Fruit fly (Drosophila melanogaster) whole organism, wandering third instar larva: ENCODE measurements around the gene CG7330.

Experiments
- fru ChIP-seq: fragments of 200-800 bp; sonication (Bioruptor generic); optimal IDR thresholded peaks from 3 replicates; lab custom pipeline; 2016; ENCODE audit warnings: missing biosample characterization, mild to moderate bottlenecking, missing genetic modification characterization
- h ChIP-seq: fragments of 200-800 bp; sonication (Bioruptor generic); optimal IDR thresholded peaks from 3 replicates; lab custom pipeline; 2016; ENCODE audit warnings: missing biosample characterization, mild to moderate bottlenecking, missing genetic modification characterization

DNA sequence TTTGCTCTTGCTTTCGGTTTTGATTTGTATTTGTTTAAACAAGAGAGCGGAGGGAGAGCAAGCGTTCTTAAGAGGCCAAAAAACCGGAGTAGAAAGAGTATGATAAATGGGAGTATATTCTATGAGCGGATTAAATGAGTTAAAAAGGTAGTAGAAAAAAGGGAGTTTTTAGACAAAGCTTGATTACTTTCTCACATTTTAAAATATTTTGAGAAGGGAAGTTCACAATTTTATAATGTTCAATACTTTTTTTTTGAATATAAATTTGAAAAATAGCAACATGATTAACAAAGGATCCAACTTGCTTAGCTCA, 37.5 kb downstream of the CG7330 start:
- TF ChIP-seq fru (GFP tag; lab: Kevin White, UChicago) (no peak), h (GFP tag; lab: Kevin White, UChicago) (no peak)
